Fruit fly (Drosophila melanogaster): ENCODE data around the gene ppk19.

DNA sequence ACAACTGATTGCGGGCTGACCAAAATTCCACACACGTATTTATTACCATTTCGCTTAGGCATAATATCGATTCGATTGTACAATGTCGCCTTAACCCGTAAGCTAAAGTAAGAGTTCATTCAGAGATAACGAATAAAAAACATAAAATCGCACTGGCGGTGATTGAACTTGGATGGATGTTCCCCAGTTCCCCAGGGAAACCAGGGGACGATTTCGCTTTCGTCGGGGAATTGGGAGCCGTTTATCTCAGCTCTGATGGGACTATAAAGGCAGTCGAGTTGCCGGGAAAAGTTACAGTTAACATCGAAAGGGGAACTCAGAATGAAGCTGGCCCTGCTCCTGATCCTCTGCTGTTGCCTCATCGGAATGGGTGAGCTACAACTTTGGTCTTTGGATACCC, 50.0 kb downstream of the ppk19 start, which contains the start of gene CG34296:
- TF ChIP-seq CG8478 (optimal IDR thresholded peaks at IDR 0.05) (no peak), CTCF (optimal IDR thresholded peaks at IDR 0.05) (no peak)

Data from S2 (cell line).